Fruit fly (Drosophila melanogaster): ENCODE results near the gene CG15312.

Gene CG15312

dm6 chrX:10086095-10086888, 15.6 kb upstream of the CG15312 start, which contains the start of the genes Naxe and RhoU (continued):
- TF ChIP-seq sage (GFP tag; optimal IDR thresholded peaks at IDR 0.05) (no peak), lola (GFP tag; optimal IDR thresholded peaks at IDR 0.05) (no peak)

- TF ChIP-seq woc (GFP tag; optimal IDR thresholded peaks at IDR 0.05) (no peak), Sp1 (GFP tag; optimal IDR thresholded peaks at IDR 0.05) (no peak), GATAd (GFP tag; optimal IDR thresholded peaks at IDR 0.05) (no peak), h (GFP tag; optimal IDR thresholded peaks at IDR 0.05) (no peak), Rel (GFP tag; optimal IDR thresholded peaks at IDR 0.05) (no peak), Rel (tag; optimal IDR thresholded peaks at IDR 0.05) (no peak), jim (GFP tag; optimal IDR thresholded peaks at IDR 0.05) (no peak), dl (GFP tag; optimal IDR thresholded peaks at IDR 0.05; ENCODE audit: insufficient read depth in 1 of 2, partially characterized antibody in 2 of 2) (no peak), brk (GFP tag; optimal IDR thresholded peaks at IDR 0.05) (no peak), lola (GFP tag; optimal IDR thresholded peaks at IDR 0.05) (no peak), Hr78 (GFP tag; optimal IDR thresholded peaks at IDR 0.05) (no peak), ey (GFP tag; optimal IDR thresholded peaks at IDR 0.05) (no peak), pan (optimal IDR thresholded peaks at IDR 0.05) (no peak), N (GFP tag; optimal IDR thresholded peaks at IDR 0.05) (no peak)
These were observed 12.2 kb upstream of the CG15312 start, which contains the start of gene CG2972 for dm6 chrX:10082950-10083253. Gene CG2972, plus strand, starts transcription at chrX:10083154.

- TF ChIP-seq HLH106 (tag; optimal IDR thresholded peaks at IDR 0.05) (no peak), fru (GFP tag; optimal IDR thresholded peaks at IDR 0.05) (no peak), Dfd (GFP tag; optimal IDR thresholded peaks at IDR 0.05) (no peak), rgr (GFP tag; optimal IDR thresholded peaks at IDR 0.05) (no peak), ey (GFP tag; optimal IDR thresholded peaks at IDR 0.05) (no peak), sv (GFP tag; optimal IDR thresholded peaks at IDR 0.05) (no peak), jim (GFP tag; optimal IDR thresholded peaks at IDR 0.05) (no peak), Dif (GFP tag; optimal IDR thresholded peaks at IDR 0.05; ENCODE audit: partially characterized antibody) (no peak), tai (GFP tag; optimal IDR thresholded peaks at IDR 0.05) (no peak), CG9705 (GFP tag; optimal IDR thresholded peaks at IDR 0.05) (no peak), psq (GFP tag; optimal IDR thresholded peaks at IDR 0.05) (no peak), lola (GFP tag; optimal IDR thresholded peaks at IDR 0.05) (no peak), foxo (GFP tag; optimal IDR thresholded peaks at IDR 0.05) (no peak), brk (GFP tag; optimal IDR thresholded peaks at IDR 0.05) (no peak), dsf (GFP tag; optimal IDR thresholded peaks at IDR 0.05; ENCODE audit: borderline replicate concordance) (no peak), CG32264 (GFP tag; optimal IDR thresholded peaks at IDR 0.05) (no peak), Hr83 (GFP tag; optimal IDR thresholded peaks at IDR 0.05; ENCODE audit: poor library complexity, severe bottlenecking) (no peak), pan (optimal IDR thresholded peaks at IDR 0.05) (no peak), Myc (optimal IDR thresholded peaks at IDR 0.05) (no peak)
These were observed 11.7 kb upstream of the CG15312 start, which contains the start of gene ZAP3 for dm6 chrX:10082185-10082949. Gene ZAP3, minus strand, starts transcription at chrX:10082492.

dm6 chrX:10071516-10071915, 848 bp upstream of the CG15312 start:
- no peak for TF ChIP-seq fru (GFP tag; optimal IDR thresholded peaks at IDR 0.05)
- TF ChIP-seq Rel (GFP tag; optimal IDR thresholded peaks at IDR 0.05), result no peak
- no peak for TF ChIP-seq Rel (tag; optimal IDR thresholded peaks at IDR 0.05)
- no peak for TF ChIP-seq CrebA (GFP tag; optimal IDR thresholded peaks at IDR 0.05; ENCODE audit: borderline replicate concordance)
- no peak for TF ChIP-seq Dif (GFP tag; optimal IDR thresholded peaks at IDR 0.05; ENCODE audit: partially characterized antibody)
- TF ChIP-seq ey (GFP tag; optimal IDR thresholded peaks at IDR 0.05), result no peak
- TF ChIP-seq foxo (GFP tag; optimal IDR thresholded peaks at IDR 0.05), result no peak
- no peak for TF ChIP-seq OdsH (GFP tag; optimal IDR thresholded peaks at IDR 0.05)
- TF ChIP-seq CG9705 (GFP tag; optimal IDR thresholded peaks at IDR 0.05), result no peak
- TF ChIP-seq lola (GFP tag; optimal IDR thresholded peaks at IDR 0.05), result no peak
- no peak for TF ChIP-seq CG32264 (GFP tag; optimal IDR thresholded peaks at IDR 0.05)
- no peak for TF ChIP-seq jim (GFP tag; optimal IDR thresholded peaks at IDR 0.05)
- no peak for TF ChIP-seq tai (GFP tag; optimal IDR thresholded peaks at IDR 0.05)
- TF ChIP-seq Abd-B (GFP tag; optimal IDR thresholded peaks at IDR 0.05), result no peak
- TF ChIP-seq Dfd (GFP tag; optimal IDR thresholded peaks at IDR 0.05), result no peak

All from whole organism, wandering third instar larva.